Worm (Caenorhabditis elegans): ENCODE measurements around the gene col-13.

- TF ChIP-seq mls-2 (tag; optimal IDR thresholded peaks at IDR 0.05) (no peak), nhr-76 (tag; optimal IDR thresholded peaks at IDR 0.05) (no peak), nhr-12 (tag; optimal IDR thresholded peaks at IDR 0.05) (no peak)
Measured at ce11 chrV:10406313-10406712, 15.4 kb downstream of the col-13 start, which contains the start of gene F15H10.7.

Data from whole organism, mixed stage, embryonic.